Worm (Caenorhabditis elegans): ENCODE results near the gene lsm-3.
A peak's percentile ranks its signal among the peaks of the same experiment; 100 is the strongest.

lsm-3 gene

DNA sequence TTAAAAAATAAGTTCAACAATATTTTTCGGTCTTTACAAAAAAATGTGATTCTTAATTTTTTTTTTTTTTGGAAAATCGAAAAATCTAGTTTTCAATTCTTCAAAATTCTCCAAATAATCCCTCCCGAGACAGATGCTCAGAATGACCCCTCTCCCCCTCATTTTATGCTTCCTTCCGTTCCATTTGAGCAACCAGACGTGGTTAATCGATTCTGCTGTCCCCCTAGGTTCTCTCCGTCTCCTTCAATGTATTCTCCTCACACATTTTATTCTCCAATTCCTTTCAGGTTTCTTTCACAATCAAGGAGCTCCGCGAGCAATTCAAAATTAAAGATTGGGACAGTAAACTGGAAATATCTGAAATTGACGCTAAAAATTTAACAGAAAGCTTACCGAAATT lies 12.1 kb upstream of the lsm-3 start:
- no peak for TF ChIP-seq ceh-13 (GFP tag; optimal IDR thresholded peaks at IDR 0.05)
- no peak for TF ChIP-seq tbx-37 (GFP tag; conservative IDR thresholded peaks at IDR 0.05)
- no peak for TF ChIP-seq scrt-1 (GFP tag; IDR thresholded peaks at IDR 0.05)
- no peak for TF ChIP-seq F13C5.2 (tag; optimal IDR thresholded peaks at IDR 0.05)
- TF ChIP-seq ceh-36 (tag; optimal IDR thresholded peaks at IDR 0.05): no peak
- no peak for TF ChIP-seq ets-7 (tag; optimal IDR thresholded peaks at IDR 0.05)
- no peak for TF ChIP-seq flt-1 (GFP tag; IDR thresholded peaks at IDR 0.05)
- TF ChIP-seq hmbx-1 (tag; optimal IDR thresholded peaks at IDR 0.05): no peak
- TF ChIP-seq pes-1 (GFP tag; IDR thresholded peaks at IDR 0.05): no peak
- TF ChIP-seq aly-1 (tag; optimal IDR thresholded peaks at IDR 0.05): no peak
- TF ChIP-seq hnd-1 (tag; optimal IDR thresholded peaks at IDR 0.05): no peak

DNA sequence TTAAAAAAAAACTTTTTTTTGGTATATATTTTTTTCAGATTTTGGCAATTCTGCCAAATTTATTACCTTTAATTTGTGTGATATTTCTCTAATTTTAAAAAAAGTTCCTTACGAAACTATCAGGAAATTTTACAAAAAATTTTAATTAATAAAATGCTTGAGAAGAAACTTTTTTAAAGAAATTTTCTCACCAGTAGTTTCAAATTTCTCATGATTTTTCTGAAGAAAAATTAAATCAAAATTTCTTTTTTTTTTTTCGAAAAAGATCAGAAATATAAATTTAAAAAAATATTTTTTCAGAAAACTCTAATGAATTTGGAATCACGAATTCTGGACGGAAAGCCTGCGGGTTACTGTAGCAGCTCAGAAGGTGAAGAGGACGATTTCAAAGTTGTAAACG lies 9.3 kb upstream of the lsm-3 start, which contains the start of gene mau-8:
Gene mau-8 (plus strand): TSS at position 301 of the 400 bp plus-strand sequence.
- TF ChIP-seq tbx-37 (GFP tag; conservative IDR thresholded peaks at IDR 0.05) (no peak), ama-1 (optimal IDR thresholded peaks at IDR 0.05) (no peak)

DNA sequence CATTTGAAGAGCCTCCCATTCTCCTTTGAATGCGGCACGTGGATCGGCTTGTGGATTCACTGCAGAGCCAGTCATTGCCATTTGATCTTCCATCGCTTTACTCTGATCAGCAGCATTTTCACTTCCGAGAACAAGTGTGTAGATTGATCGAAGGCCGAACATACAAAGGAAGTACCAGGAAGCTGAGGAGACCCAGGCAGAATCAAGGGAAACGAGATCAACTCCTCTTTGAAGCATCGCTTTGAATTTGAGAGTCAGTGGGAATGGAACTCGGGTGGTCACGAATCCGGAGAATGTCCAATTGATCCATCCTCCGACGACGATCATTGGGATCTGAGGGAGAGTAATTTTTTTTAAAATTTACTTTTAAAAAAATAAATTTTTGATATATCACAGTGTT lies 6.5 kb upstream of the lsm-3 start:
- no peak for TF ChIP-seq hmbx-1 (tag; optimal IDR thresholded peaks at IDR 0.05)
- TF ChIP-seq ama-1 (optimal IDR thresholded peaks at IDR 0.05): peak; percentile 28
- no peak for TF ChIP-seq scrt-1 (GFP tag; IDR thresholded peaks at IDR 0.05)
- TF ChIP-seq hmg-4 (GFP tag; optimal IDR thresholded peaks at IDR 0.05): no peak

DNA sequence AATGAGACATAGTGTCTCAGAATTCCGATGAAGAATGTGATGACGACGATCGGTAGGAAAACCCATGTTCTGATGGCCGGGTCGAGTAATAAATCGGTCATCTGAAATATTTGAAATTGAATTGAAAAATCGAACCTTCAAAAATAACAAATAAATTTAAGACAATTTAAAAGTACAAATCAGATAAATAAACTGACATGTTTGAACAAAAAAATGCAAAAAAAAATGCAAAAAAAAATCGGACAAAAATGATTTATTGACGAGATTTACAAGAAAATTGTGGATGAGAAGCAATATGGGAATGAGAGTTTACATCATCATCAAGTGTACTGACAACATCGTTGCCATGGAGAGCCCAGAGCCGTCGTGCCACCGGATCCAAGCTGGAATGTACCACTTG lies 5.2 kb upstream of the lsm-3 start, which contains the start of gene emc-3:
Gene emc-3 (minus strand): TSS at position 101 of the 400 bp plus-strand sequence.
- TF ChIP-seq hmg-4 (GFP tag; optimal IDR thresholded peaks at IDR 0.05) (no peak), F13C5.2 (tag; optimal IDR thresholded peaks at IDR 0.05) (no peak), scrt-1 (GFP tag; IDR thresholded peaks at IDR 0.05) (no peak), B0310.2 (tag; optimal IDR thresholded peaks at IDR 0.05) (no peak), tbx-11 (GFP tag; IDR thresholded peaks at IDR 0.05) (no peak), sea-1 (GFP tag; conservative IDR thresholded peaks at IDR 0.05) (no peak), flt-1 (GFP tag; IDR thresholded peaks at IDR 0.05) (no peak), hnd-1 (tag; optimal IDR thresholded peaks at IDR 0.05) (no peak), tra-4 (tag; optimal IDR thresholded peaks at IDR 0.05) (no peak), aly-1 (tag; optimal IDR thresholded peaks at IDR 0.05) (no peak), ama-1 (optimal IDR thresholded peaks at IDR 0.05) (no peak), hmbx-1 (tag; optimal IDR thresholded peaks at IDR 0.05) (no peak), tbx-37 (GFP tag; conservative IDR thresholded peaks at IDR 0.05) (no peak), ceh-36 (tag; optimal IDR thresholded peaks at IDR 0.05) (no peak), ceh-13 (GFP tag; optimal IDR thresholded peaks at IDR 0.05) (no peak), ets-7 (tag; optimal IDR thresholded peaks at IDR 0.05) (no peak)

DNA sequence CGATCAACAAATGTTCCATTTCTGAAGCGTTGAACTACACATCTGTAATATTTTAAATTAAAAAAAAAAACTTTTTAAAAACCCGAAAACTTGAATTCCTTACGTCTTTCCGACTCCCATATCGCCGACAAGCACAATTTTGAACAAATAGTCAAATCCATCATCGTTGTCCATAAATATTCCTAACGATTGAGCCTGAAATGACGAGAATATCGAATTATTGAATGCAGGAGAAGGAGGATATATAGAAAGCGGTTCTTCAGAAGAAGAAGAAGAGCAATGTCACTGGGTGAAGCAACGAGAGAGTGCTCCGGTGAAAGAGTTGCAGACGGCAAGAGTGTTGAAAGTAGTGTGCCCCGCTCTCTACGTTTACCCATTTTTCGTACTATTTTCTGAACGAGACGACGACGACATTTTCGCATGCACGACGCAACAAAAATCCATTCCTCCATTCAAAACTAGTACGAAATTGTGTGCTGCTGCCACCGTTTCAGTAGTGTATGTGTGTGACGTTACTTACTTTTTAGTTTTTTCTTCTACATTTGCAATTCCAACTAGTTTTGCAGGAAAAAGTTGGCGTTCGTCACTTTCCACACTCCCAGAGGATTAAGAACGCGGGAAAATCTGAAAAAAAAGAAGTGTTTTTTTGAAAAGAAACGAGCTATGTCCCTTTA lies 3.1 kb upstream of the lsm-3 start, which contains the start of gene rab-19:
Gene rab-19 (minus strand): TSS at position 624 of the 674 bp plus-strand sequence.
- peak; percentile 17 for TF ChIP-seq F13C5.2 (tag; optimal IDR thresholded peaks at IDR 0.05)
- no peak for TF ChIP-seq tbx-37 (GFP tag; conservative IDR thresholded peaks at IDR 0.05)

DNA sequence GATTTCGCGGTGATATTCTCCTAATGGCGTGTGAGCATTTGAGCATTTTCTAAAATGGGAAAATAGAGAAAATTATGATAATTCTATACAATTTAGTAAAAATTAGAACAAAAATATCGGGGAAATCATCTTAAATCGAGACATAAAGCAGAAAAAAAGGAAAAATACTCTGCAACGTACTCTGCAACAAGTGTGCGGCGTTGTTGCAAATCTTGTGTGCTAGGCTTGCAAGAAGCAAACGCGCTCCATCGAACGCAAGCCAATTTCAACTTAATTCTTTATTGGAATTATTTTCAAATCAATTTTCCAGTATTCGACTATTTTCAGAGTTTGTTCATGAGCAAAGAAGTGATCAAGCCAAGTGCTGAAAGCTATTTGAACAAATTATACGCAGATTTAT lies 960 bp upstream of the lsm-3 start, which contains the start of the genes Y62E10A.20, Y62E10A.23 and mdt-9:
Gene Y62E10A.20 (minus strand): TSS at position 49 of the 400 bp plus-strand sequence.
Gene Y62E10A.23 (plus strand): TSS at position 282 of the 400 bp plus-strand sequence.
Gene mdt-9 (plus strand): TSS at position 338 of the 400 bp plus-strand sequence.
- TF ChIP-seq hnd-1 (tag; optimal IDR thresholded peaks at IDR 0.05) (peak; percentile 23), B0310.2 (tag; optimal IDR thresholded peaks at IDR 0.05) (no peak), ets-7 (tag; optimal IDR thresholded peaks at IDR 0.05) (peak; percentile 26), scrt-1 (GFP tag; IDR thresholded peaks at IDR 0.05) (peak; percentile 67; the same call in 1 of the 2 replicates), hmbx-1 (tag; optimal IDR thresholded peaks at IDR 0.05) (peak; percentile 48), tbx-11 (GFP tag; IDR thresholded peaks at IDR 0.05) (peak; percentile 58; the same call in 1 of the 2 replicates), tra-4 (tag; optimal IDR thresholded peaks at IDR 0.05) (no peak), F13C5.2 (tag; optimal IDR thresholded peaks at IDR 0.05) (peak; percentile 88), flt-1 (GFP tag; IDR thresholded peaks at IDR 0.05) (peak; percentile 61), tbx-37 (GFP tag; conservative IDR thresholded peaks at IDR 0.05) (peak; percentile 58; the same call in 1 of the 2 replicates), sea-1 (GFP tag; conservative IDR thresholded peaks at IDR 0.05) (peak; percentile 77), pes-1 (GFP tag; IDR thresholded peaks at IDR 0.05) (peak; percentile 69), aly-1 (tag; optimal IDR thresholded peaks at IDR 0.05) (peak; percentile 53), ceh-36 (tag; optimal IDR thresholded peaks at IDR 0.05) (peak; percentile 65), ama-1 (optimal IDR thresholded peaks at IDR 0.05) (no peak), ceh-13 (GFP tag; optimal IDR thresholded peaks at IDR 0.05) (peak; percentile 60), hmg-4 (GFP tag; optimal IDR thresholded peaks at IDR 0.05) (peak; percentile 19)

DNA sequence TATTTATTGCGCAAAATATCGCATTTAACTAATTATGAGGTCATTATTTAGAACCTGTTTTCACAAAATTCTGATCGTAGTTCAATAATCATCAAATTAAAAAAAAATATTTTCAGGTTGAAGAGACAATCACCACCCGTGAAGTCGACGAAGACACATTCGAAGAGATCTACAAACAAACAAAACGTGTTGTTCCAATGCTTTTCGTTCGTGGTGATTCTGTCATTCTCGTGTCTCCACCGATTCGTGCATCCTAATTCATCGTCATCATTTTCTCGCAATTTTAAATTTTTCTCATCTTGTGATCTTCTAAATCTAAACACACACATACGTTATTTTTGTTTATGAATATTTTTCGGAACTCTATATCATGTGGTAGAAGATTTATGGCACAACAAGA lies 1.8 kb downstream of the lsm-3 start:
- TF ChIP-seq F13C5.2 (tag; optimal IDR thresholded peaks at IDR 0.05) (no peak), hnd-1 (tag; optimal IDR thresholded peaks at IDR 0.05) (no peak), scrt-1 (GFP tag; IDR thresholded peaks at IDR 0.05) (no peak), tra-4 (tag; optimal IDR thresholded peaks at IDR 0.05) (no peak), ama-1 (optimal IDR thresholded peaks at IDR 0.05) (no peak), pes-1 (GFP tag; IDR thresholded peaks at IDR 0.05) (no peak), tbx-37 (GFP tag; conservative IDR thresholded peaks at IDR 0.05) (no peak), B0310.2 (tag; optimal IDR thresholded peaks at IDR 0.05) (no peak), ceh-13 (GFP tag; optimal IDR thresholded peaks at IDR 0.05) (no peak), ceh-36 (tag; optimal IDR thresholded peaks at IDR 0.05) (no peak), hmbx-1 (tag; optimal IDR thresholded peaks at IDR 0.05) (no peak), hmg-4 (GFP tag; optimal IDR thresholded peaks at IDR 0.05) (no peak), tbx-11 (GFP tag; IDR thresholded peaks at IDR 0.05) (no peak)

DNA sequence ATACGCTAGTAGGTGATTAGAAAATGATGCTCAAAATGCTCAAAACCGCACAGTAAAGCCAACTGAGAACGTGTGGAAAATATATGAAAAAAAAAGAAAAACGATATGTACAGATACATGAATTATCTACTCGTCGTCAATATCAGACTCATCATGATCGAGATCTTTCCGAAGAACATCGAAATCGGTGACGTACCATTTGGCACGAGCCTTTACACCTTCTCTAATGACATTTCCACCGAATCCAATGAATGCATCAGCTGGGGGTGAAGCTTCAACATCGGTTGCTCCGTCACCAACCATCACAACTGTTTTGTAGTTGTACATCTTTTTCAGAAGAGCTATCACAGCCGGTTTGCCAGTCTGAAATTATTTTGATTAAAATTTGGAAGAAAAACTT lies 2.2 kb downstream of the lsm-3 start:
- TF ChIP-seq tra-4 (tag; optimal IDR thresholded peaks at IDR 0.05) (no peak), B0310.2 (tag; optimal IDR thresholded peaks at IDR 0.05) (no peak), aly-1 (tag; optimal IDR thresholded peaks at IDR 0.05) (no peak), tbx-11 (GFP tag; IDR thresholded peaks at IDR 0.05) (no peak), sea-1 (GFP tag; conservative IDR thresholded peaks at IDR 0.05) (no peak), hnd-1 (tag; optimal IDR thresholded peaks at IDR 0.05) (no peak)

Data from whole organism, early embryonic.